Fruit fly (Drosophila melanogaster): ENCODE data around the gene St2.
A peak's percentile ranks its signal among the peaks of the same experiment; 100 is the strongest.

The St2 gene

dm6 chr3R:9249736-9250044 is 2.0 kb upstream of the St2 start:
- TF ChIP-seq CG13204 (GFP tag; optimal IDR thresholded peaks at IDR 0.05) (no peak), rn (GFP tag; IDR thresholded peaks at IDR 0.05) (no peak), CG12605 (GFP tag; IDR thresholded peaks at IDR 0.05) (no peak), CG8301 (tag; optimal IDR thresholded peaks at IDR 0.05) (no peak), gl (tag; optimal IDR thresholded peaks at IDR 0.05) (no peak), D1 (tag; optimal IDR thresholded peaks at IDR 0.05) (no peak), CG17806 (tag; optimal IDR thresholded peaks at IDR 0.05) (no peak), CG14655 (GFP tag; optimal IDR thresholded peaks at IDR 0.05) (no peak), CG34367 (tag; optimal IDR thresholded peaks at IDR 0.05) (no peak), Pif1A (GFP tag; optimal IDR thresholded peaks at IDR 0.05) (no peak), CG8159 (tag; optimal IDR thresholded peaks at IDR 0.05) (no peak)

- peak; percentile 90 for TF ChIP-seq CG14655 (GFP tag; optimal IDR thresholded peaks at IDR 0.05)
- peak; percentile 84 for TF ChIP-seq CG32121 (GFP tag; IDR thresholded peaks at IDR 0.05)
- peak; percentile 85 for TF ChIP-seq CG8301 (tag; optimal IDR thresholded peaks at IDR 0.05)
- peak; percentile 85 for TF ChIP-seq CG12605 (GFP tag; IDR thresholded peaks at IDR 0.05)
- TF ChIP-seq CG8159 (tag; optimal IDR thresholded peaks at IDR 0.05), result peak; percentile 66
- peak; percentile 71 for TF ChIP-seq Pif1B (GFP tag; optimal IDR thresholded peaks at IDR 0.05)
- TF ChIP-seq CG10348 (GFP tag; IDR thresholded peaks at IDR 0.05), result no peak
- peak; percentile 91 for TF ChIP-seq Ets98B (GFP tag; IDR thresholded peaks at IDR 0.05)
- TF ChIP-seq D1 (tag; optimal IDR thresholded peaks at IDR 0.05), result peak; percentile 73
- TF ChIP-seq CG17806 (tag; optimal IDR thresholded peaks at IDR 0.05), result peak; percentile 76
- TF ChIP-seq CG34367 (tag; optimal IDR thresholded peaks at IDR 0.05), result peak; percentile 61
- TF ChIP-seq rn (GFP tag; IDR thresholded peaks at IDR 0.05), result peak; percentile 27; the same call in 1 of the 2 replicates
- peak; percentile 77 for TF ChIP-seq CG9948 (tag; optimal IDR thresholded peaks at IDR 0.05)
- peak; percentile 67 for TF ChIP-seq CG15710 (tag; optimal IDR thresholded peaks at IDR 0.05)
- TF ChIP-seq Pif1A (GFP tag; optimal IDR thresholded peaks at IDR 0.05), result peak; percentile 77
- peak; percentile 93 for TF ChIP-seq CG4496 (GFP tag; IDR thresholded peaks at IDR 0.05)
- peak; percentile 81 for TF ChIP-seq Snoo (tag; optimal IDR thresholded peaks at IDR 0.05)
- TF ChIP-seq EcR (GFP tag; optimal IDR thresholded peaks at IDR 0.05), result no peak
- TF ChIP-seq CG13204 (GFP tag; optimal IDR thresholded peaks at IDR 0.05), result no peak
- TF ChIP-seq gl (tag; optimal IDR thresholded peaks at IDR 0.05), result peak; percentile 47
- TF ChIP-seq fd96Ca (GFP tag; IDR thresholded peaks at IDR 0.05), result peak; percentile 78
These were observed 775 bp upstream of the St2 start for dm6 chr3R:9250868-9251267.

dm6 chr3R:9254798-9255197 is 3.2 kb downstream of the St2 start, which contains the start of gene CG16734:
CG16734 (plus strand) TSS chr3R:9255052.
- no peak for TF ChIP-seq CG17806 (tag; optimal IDR thresholded peaks at IDR 0.05)

- no peak for TF ChIP-seq rn (GFP tag; IDR thresholded peaks at IDR 0.05)
- no peak for TF ChIP-seq Snoo (tag; optimal IDR thresholded peaks at IDR 0.05)
- no peak for TF ChIP-seq CG10348 (GFP tag; IDR thresholded peaks at IDR 0.05)
- TF ChIP-seq Pif1A (GFP tag; optimal IDR thresholded peaks at IDR 0.05), result no peak
These were observed 6.0 kb downstream of the St2 start, which contains the start of gene CG16736 for dm6 chr3R:9257616-9258015. CG16736 (minus strand) TSS chr3R:9257716.

- TF ChIP-seq CG32121 (GFP tag; IDR thresholded peaks at IDR 0.05), result no peak
- no peak for TF ChIP-seq fd96Ca (GFP tag; IDR thresholded peaks at IDR 0.05)
- no peak for TF ChIP-seq Snoo (tag; optimal IDR thresholded peaks at IDR 0.05)
- TF ChIP-seq EcR (GFP tag; optimal IDR thresholded peaks at IDR 0.05), result no peak
These were observed 6.9 kb downstream of the St2 start, which contains the start of the genes Ibf2 and Ibf1 for dm6 chr3R:9258252-9259225. Ibf2 (minus strand) TSS chr3R:9258501. Ibf1 (plus strand) TSS chr3R:9258964.

dm6 chr3R:9260421-9260973 is 8.9 kb downstream of the St2 start, which contains the start of gene ATP6AP2:
ATP6AP2 (plus strand) TSS chr3R:9260638.
- peak; percentile 12 for TF ChIP-seq Snoo (tag; optimal IDR thresholded peaks at IDR 0.05)
- no peak for TF ChIP-seq CG8159 (tag; optimal IDR thresholded peaks at IDR 0.05)
- TF ChIP-seq CG17806 (tag; optimal IDR thresholded peaks at IDR 0.05), result peak; percentile 37
- TF ChIP-seq CG4496 (GFP tag; IDR thresholded peaks at IDR 0.05), result peak; percentile 49; the same call in 1 of the 3 replicates
- TF ChIP-seq CG12605 (GFP tag; IDR thresholded peaks at IDR 0.05), result no peak
- no peak for TF ChIP-seq Pif1B (GFP tag; optimal IDR thresholded peaks at IDR 0.05)
- TF ChIP-seq Ets98B (GFP tag; IDR thresholded peaks at IDR 0.05), result peak; percentile 60; the same call in 1 of the 2 replicates

dm6 chr3R:9264042-9264441 is 12.4 kb downstream of the St2 start, which contains the start of gene sage:
sage (minus strand) TSS chr3R:9264142.
- TF ChIP-seq Ets98B (GFP tag; IDR thresholded peaks at IDR 0.05), result no peak
- no peak for TF ChIP-seq CG8159 (tag; optimal IDR thresholded peaks at IDR 0.05)
- TF ChIP-seq CG12605 (GFP tag; IDR thresholded peaks at IDR 0.05), result no peak
- no peak for TF ChIP-seq CG32121 (GFP tag; IDR thresholded peaks at IDR 0.05)
